Fruit fly (Drosophila melanogaster) whole organism, embryonic: ENCODE data around the gene CG43293.

Experiments
- Abd-B ChIP-seq: fragments of 200-800 bp; sonication (Bioruptor generic); optimal IDR thresholded peaks from 2 replicates; lab custom pipeline; 2018; ENCODE audit warnings: missing biosample characterization, mild to moderate bottlenecking, missing genetic modification characterization, moderate library complexity
- Adf1 ChIP-seq: fragments of 200-800 bp; sonication (Bioruptor generic); IDR thresholded peaks from 2 replicates; pipeline ENCODE4 v1.3.6; 2022; ENCODE audit warnings: missing biosample characterization, missing genetic modification characterization
- Aef1 ChIP-seq: fragments of 200-800 bp; sonication (Bioruptor generic); IDR thresholded peaks from 3 replicates; pipeline ENCODE4 v1.3.6; 2022; ENCODE audit warnings: missing biosample characterization, missing genetic modification characterization
- Bgb ChIP-seq: fragments of 200-800 bp; sonication (Bioruptor generic); IDR thresholded peaks from 2 replicates; pipeline ENCODE4 v1.3.6; 2022; ENCODE audit warnings: missing biosample characterization, missing genetic modification characterization; ENCODE audit not compliant: partially characterized antibody
- CG10366 ChIP-seq: fragments of 200-800 bp; sonication (Bioruptor generic); IDR thresholded peaks from 2 replicates; pipeline ENCODE4 v1.3.6; 2022; ENCODE audit warnings: missing biosample characterization, missing genetic modification characterization
- CG10431 ChIP-seq: fragments of 200-800 bp; sonication (Bioruptor generic); optimal IDR thresholded peaks from 3 replicates; lab custom pipeline; 2018; ENCODE audit warnings: missing biosample characterization, mild to moderate bottlenecking, missing genetic modification characterization
- CG10565 ChIP-seq: fragments of 200-800 bp; sonication (Bioruptor generic); optimal IDR thresholded peaks from 3 replicates; lab custom pipeline; 2016; ENCODE audit warnings: missing biosample characterization, mild to moderate bottlenecking, missing genetic modification characterization
- CG12104 ChIP-seq: fragments of 200-800 bp; sonication (Bioruptor generic); optimal IDR thresholded peaks from 3 replicates; lab custom pipeline; 2016; ENCODE audit warnings: missing biosample characterization, missing genetic modification characterization
- CG12155 ChIP-seq: fragments of 200-800 bp; sonication (Bioruptor generic); optimal IDR thresholded peaks from 3 replicates; lab custom pipeline; 2016; ENCODE audit warnings: missing biosample characterization, missing genetic modification characterization
- CG12942 ChIP-seq: fragments of 200-800 bp; sonication (Bioruptor generic); optimal IDR thresholded peaks from 3 replicates; lab custom pipeline; 2016; ENCODE audit warnings: missing biosample characterization, missing genetic modification characterization
- CG15011 ChIP-seq: fragments of 200-800 bp; sonication (Bioruptor generic); optimal IDR thresholded peaks from 3 replicates; lab custom pipeline; 2018; ENCODE audit warnings: missing biosample characterization, mild to moderate bottlenecking, missing genetic modification characterization
- CG16815 ChIP-seq: fragments of 200-800 bp; sonication (Bioruptor generic); optimal IDR thresholded peaks from 3 replicates; lab custom pipeline; 2017; ENCODE audit warnings: missing biosample characterization, mild to moderate bottlenecking, missing genetic modification characterization
- CG17328 ChIP-seq: fragments of 200-800 bp; sonication (Bioruptor generic); IDR thresholded peaks from 2 replicates; pipeline ENCODE4 v1.3.6; 2022; ENCODE audit warnings: missing biosample characterization, missing genetic modification characterization
- CG17568 ChIP-seq: fragments of 200-800 bp; sonication (Bioruptor generic); optimal IDR thresholded peaks from 2 replicates; lab custom pipeline; 2018; ENCODE audit warnings: missing biosample characterization, mild to moderate bottlenecking, missing genetic modification characterization, moderate library complexity
- CG17912 ChIP-seq: fragments of 200-800 bp; sonication (Bioruptor generic); optimal IDR thresholded peaks from 2 replicates; lab custom pipeline; 2018; ENCODE audit warnings: missing biosample characterization, mild to moderate bottlenecking, missing genetic modification characterization
- CG1832 ChIP-seq: fragments of 200-800 bp; sonication (Bioruptor generic); optimal IDR thresholded peaks from 2 replicates; lab custom pipeline; 2017; ENCODE audit warnings: missing biosample characterization, mild to moderate bottlenecking, missing genetic modification characterization, inconsistent platforms
- CG2712 ChIP-seq: fragments of 200-800 bp; optimal IDR thresholded peaks from 3 replicates; lab custom pipeline; 2019; ENCODE audit warnings: missing biosample characterization, mild to moderate bottlenecking, missing genetic modification characterization, moderate library complexity
- CG3163 ChIP-seq: fragments of 200-800 bp; sonication (Bioruptor generic); optimal IDR thresholded peaks from 3 replicates; lab custom pipeline; 2016; ENCODE audit warnings: missing biosample characterization, missing genetic modification characterization
- CG32532 ChIP-seq: fragments of 200-800 bp; sonication (Bioruptor generic); IDR thresholded peaks from 2 replicates; pipeline ENCODE4 v1.3.6; 2022; ENCODE audit warnings: missing biosample characterization, missing genetic modification characterization
- CG33557 ChIP-seq: fragments of 200-800 bp; sonication (Bioruptor generic); optimal IDR thresholded peaks from 2 replicates; lab custom pipeline; 2019; ENCODE audit warnings: missing biosample characterization, mild to moderate bottlenecking, missing genetic modification characterization, moderate library complexity
- CG34422 ChIP-seq: fragments of 200-800 bp; sonication (Bioruptor generic); IDR thresholded peaks from 3 replicates; pipeline ENCODE4 v1.3.6; 2022; ENCODE audit warnings: missing biosample characterization, missing genetic modification characterization
- CG4360 ChIP-seq: fragments of 200-800 bp; sonication (Bioruptor generic); IDR thresholded peaks from 2 replicates; pipeline ENCODE4 v1.3.6; 2022; ENCODE audit warnings: missing biosample characterization, missing genetic modification characterization
- CG7271 ChIP-seq: fragments of 200-800 bp; sonication (Bioruptor generic); optimal IDR thresholded peaks from 2 replicates; lab custom pipeline; 2018; ENCODE audit warnings: missing biosample characterization, mild to moderate bottlenecking, missing genetic modification characterization, moderate library complexity
- CrebB ChIP-seq: fragments of 200-800 bp; sonication (Bioruptor generic); optimal IDR thresholded peaks from 3 replicates; lab custom pipeline; 2018; ENCODE audit warnings: missing biosample characterization, mild to moderate bottlenecking, missing genetic modification characterization
- Dll ChIP-seq: fragments of 200-800 bp; sonication (Bioruptor generic); IDR thresholded peaks from 4 replicates; pipeline ENCODE4 v1.3.6; 2022; ENCODE audit warnings: missing biosample characterization, missing genetic modification characterization; ENCODE audit not compliant: partially characterized antibody
- HLHmδ ChIP-seq: fragments of 200-800 bp; sonication (Bioruptor generic); optimal IDR thresholded peaks from 2 replicates; lab custom pipeline; 2018; ENCODE audit warnings: missing biosample characterization, mild to moderate bottlenecking, missing genetic modification characterization, moderate library complexity
- MTF-1 ChIP-seq: fragments of 200-800 bp; sonication (Bioruptor generic); optimal IDR thresholded peaks from 2 replicates; lab custom pipeline; 2018; ENCODE audit warnings: missing biosample characterization, mild to moderate bottlenecking, missing genetic modification characterization, borderline replicate concordance
- Opbp ChIP-seq: fragments of 200-800 bp; sonication (Bioruptor generic); IDR thresholded peaks from 3 replicates; pipeline ENCODE4 v1.3.6; 2022; ENCODE audit warnings: missing biosample characterization, missing genetic modification characterization; ENCODE audit not compliant: partially characterized antibody
- Sin3A ChIP-seq: fragments of >200 bp; optimal IDR thresholded peaks from 2 replicates; lab custom pipeline; 2018
- amos ChIP-seq: fragments of 200-800 bp; sonication (Bioruptor generic); IDR thresholded peaks from 2 replicates; pipeline ENCODE4 v1.3.6; 2022; ENCODE audit warnings: missing biosample characterization, missing genetic modification characterization; ENCODE audit not compliant: partially characterized antibody
- aop ChIP-seq: fragments of 200-800 bp; sonication (Bioruptor generic); IDR thresholded peaks from 2 replicates; pipeline ENCODE4 v1.3.6; 2022; ENCODE audit warnings: missing biosample characterization, missing genetic modification characterization
- chm ChIP-seq: fragments of 200-800 bp; sonication (Bioruptor generic); IDR thresholded peaks from 2 replicates; pipeline ENCODE4 v1.3.6; 2022; ENCODE audit warnings: missing biosample characterization, missing genetic modification characterization
- ci ChIP-seq: fragments of 200-800 bp; sonication (Bioruptor generic); IDR thresholded peaks from 3 replicates; pipeline ENCODE4 v1.3.6; 2022; ENCODE audit warnings: missing biosample characterization, missing genetic modification characterization
- crol ChIP-seq: fragments of 200-800 bp; sonication (Bioruptor generic); IDR thresholded peaks from 2 replicates; pipeline ENCODE4 v1.3.6; 2022; ENCODE audit warnings: missing biosample characterization, missing genetic modification characterization
- dysf ChIP-seq: fragments of 200-800 bp; sonication (Bioruptor generic); IDR thresholded peaks from 3 replicates; pipeline ENCODE4 v1.3.6; 2022; ENCODE audit warnings: missing biosample characterization, missing genetic modification characterization
- eyg ChIP-seq: fragments of 200-800 bp; sonication (Bioruptor generic); optimal IDR thresholded peaks from 3 replicates; lab custom pipeline; 2016; ENCODE audit warnings: missing biosample characterization, missing genetic modification characterization
- fd64A ChIP-seq: fragments of 200-800 bp; sonication (Bioruptor generic); optimal IDR thresholded peaks from 3 replicates; lab custom pipeline; 2018; ENCODE audit warnings: missing biosample characterization, mild to moderate bottlenecking, missing genetic modification characterization
- her ChIP-seq: fragments of 200-800 bp; sonication (Bioruptor generic); optimal IDR thresholded peaks from 2 replicates; lab custom pipeline; 2016; ENCODE audit warnings: missing biosample characterization, missing genetic modification characterization
- hkb ChIP-seq, 2 experiments: fragments of 200-800 bp in 1 of 2; fragments of >200 bp in 1 of 2; sonication (Bioruptor generic) in 1 of 2; IDR thresholded peaks in 1 of 2; optimal IDR thresholded peaks in 1 of 2; 2 replicates each; pipeline versions ENCODE4 v1.3.6 to Lab custom; 2017 to 2022; ENCODE audit warnings: missing biosample characterization in 1 of 2, missing genetic modification characterization in 1 of 2
- jing ChIP-seq: fragments of 200-800 bp; sonication (Bioruptor generic); optimal IDR thresholded peaks from 2 replicates; lab custom pipeline; 2018; ENCODE audit warnings: missing biosample characterization, mild to moderate bottlenecking, missing genetic modification characterization
- mirr ChIP-seq: fragments of 200-800 bp; sonication (Bioruptor generic); optimal IDR thresholded peaks from 3 replicates; lab custom pipeline; 2018; ENCODE audit warnings: missing biosample characterization, mild to moderate bottlenecking, missing genetic modification characterization
- pan ChIP-seq, 4 experiments: fragments of >200 bp in 3 of 4; fragments of 200-800 bp in 1 of 4; sonication (Bioruptor generic) in 1 of 4; optimal IDR thresholded peaks in 3 of 4; IDR thresholded peaks in 1 of 4; 2 replicates each; pipeline versions ENCODE4 v1.3.6 to Lab custom; 2017 to 2022; ENCODE audit warnings: missing biosample characterization in 2 of 4, missing genetic modification characterization in 2 of 4, mixed read lengths in 1 of 4
- pfk ChIP-seq: fragments of 200-800 bp; sonication (Bioruptor generic); optimal IDR thresholded peaks from 2 replicates; lab custom pipeline; 2018; ENCODE audit warnings: missing biosample characterization, mild to moderate bottlenecking, missing genetic modification characterization, moderate library complexity
- pros ChIP-seq: fragments of 200-800 bp; sonication (Bioruptor generic); optimal IDR thresholded peaks from 3 replicates; lab custom pipeline; 2019; ENCODE audit warnings: missing biosample characterization, mild to moderate bottlenecking, missing genetic modification characterization, moderate library complexity
- rib ChIP-seq: fragments of 200-800 bp; sonication (Bioruptor generic); IDR thresholded peaks from 2 replicates; pipeline ENCODE4 v1.3.6; 2022; ENCODE audit warnings: missing biosample characterization, missing genetic modification characterization
- sens-2 ChIP-seq: fragments of 200-800 bp; sonication (Bioruptor generic); IDR thresholded peaks from 2 replicates; pipeline ENCODE4 v1.3.6; 2022; ENCODE audit warnings: missing biosample characterization, missing genetic modification characterization
- stwl ChIP-seq: fragments of 200-800 bp; sonication (Bioruptor generic); optimal IDR thresholded peaks from 3 replicates; lab custom pipeline; 2018; ENCODE audit warnings: missing biosample characterization, mild to moderate bottlenecking, missing genetic modification characterization, moderate library complexity
- sug ChIP-seq: fragments of 200-800 bp; optimal IDR thresholded peaks from 2 replicates; lab custom pipeline; 2019; ENCODE audit warnings: missing biosample characterization, mild to moderate bottlenecking, missing genetic modification characterization, moderate library complexity
- z ChIP-seq: fragments of 200-800 bp; sonication (Bioruptor generic); IDR thresholded peaks from 3 replicates; pipeline ENCODE4 v1.3.6; 2022; ENCODE audit warnings: missing biosample characterization, missing genetic modification characterization

Gene CG43293

DNA sequence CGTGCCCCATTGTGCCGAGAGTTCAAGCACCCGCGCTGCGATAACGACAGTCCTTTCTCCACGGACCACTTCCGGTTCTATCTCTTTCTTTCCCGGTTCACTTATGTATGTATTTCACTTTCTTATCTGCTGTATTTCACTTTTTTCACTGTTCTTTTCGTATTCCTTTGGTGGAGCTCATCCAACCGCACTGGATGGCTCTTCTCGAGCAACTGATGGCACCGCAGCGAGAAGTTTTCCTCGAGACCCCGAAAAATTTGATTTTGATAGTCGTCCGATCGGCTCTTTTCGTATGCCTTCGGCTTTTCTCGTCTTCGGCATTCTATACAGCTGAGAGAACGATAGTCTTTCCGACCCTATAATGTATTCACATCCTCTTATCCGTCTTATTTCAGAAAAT, 32.8 kb downstream of the CG43293 start, which contains the start of gene LanA:
Gene LanA (minus strand): TSS at position 217 of the 400 bp plus-strand sequence.
- TF ChIP-seq Adf1 (GFP tag; lab: Robert Waterston, UW) (no peak; the same call in 1 of the 2 replicates), Bgb (GFP tag; lab: Robert Waterston, UW) (peak; percentile 44; the same call in 1 of the 2 replicates), CG12104 (GFP tag; lab: Kevin White, UChicago) (no peak), CG17912 (GFP tag; lab: Kevin White, UChicago) (peak; percentile 16), CG10366 (GFP tag; lab: Robert Waterston, UW) (no peak), HLHmδ (GFP tag; lab: Kevin White, UChicago) (peak; percentile 75), eyg (GFP tag; lab: Kevin White, UChicago) (peak; percentile 17), mirr (GFP tag; lab: Kevin White, UChicago) (peak; percentile 2), CG10431 (GFP tag; lab: Kevin White, UChicago) (peak; percentile 41), CG16815 (GFP tag; lab: Kevin White, UChicago) (no peak), chm (GFP tag; lab: Robert Waterston, UW) (peak; percentile 82), CG10565 (no peak), CG7271 (tag; lab: Kevin White, UChicago) (peak; percentile 31), CG4360 (peak; percentile 15; the same call in 1 of the 2 replicates), Abd-B (GFP tag; lab: Kevin White, UChicago) (no peak), Sin3A (lab: Kevin White, UChicago) (no peak), pan (optimal IDR thresholded peaks at IDR 0.05; lab: Kevin White, UChicago) (no peak), pan (GFP tag; optimal IDR thresholded peaks at IDR 0.05 in 1 of 2, IDR thresholded peaks at IDR 0.05 in 1 of 2) (peak in 1 of 2 experiments; percentile 11), sug (peak; percentile 26), stwl (tag; lab: Kevin White, UChicago) (peak; percentile 7), CG12155 (peak; percentile 28), crol (GFP tag; lab: Robert Waterston, UW) (0 out of 2 replicates have a peak, but pooled peaks have one; percentile 24), MTF-1 (peak; percentile 59), CG33557 (GFP tag; lab: Kevin White, UChicago) (peak; percentile 12), CrebB (tag; lab: Kevin White, UChicago) (no peak), Aef1 (GFP tag; lab: Robert Waterston, UW) (no peak), her (peak; percentile 45), amos (GFP tag; lab: Robert Waterston, UW) (peak; percentile 23; the same call in 1 of the 2 replicates), z (GFP tag; lab: Robert Waterston, UW) (peak; percentile 28; the same call in 1 of the 3 replicates), sens-2 (GFP tag; lab: Robert Waterston, UW) (0 out of 2 replicates have a peak, but pooled peaks have one; percentile 31), CG17328 (GFP tag; lab: Robert Waterston, UW) (peak; percentile 16; the same call in 1 of the 2 replicates), CG1832 (GFP tag; lab: Kevin White, UChicago) (peak; percentile 15), dysf (GFP tag; lab: Robert Waterston, UW) (no peak), hkb (optimal IDR thresholded peaks at IDR 0.05; lab: Kevin White, UChicago) (no peak), hkb (GFP tag; IDR thresholded peaks at IDR 0.05; lab: Robert Waterston, UW) (peak; percentile 11; the same call in 1 of the 2 replicates), aop (GFP tag; lab: Robert Waterston, UW) (peak; percentile 76; the same call in 1 of the 2 replicates), pros (peak; percentile 44), fd64A (GFP tag; lab: Kevin White, UChicago) (peak; percentile 21), CG3163 (peak; percentile 27), CG32532 (GFP tag; lab: Robert Waterston, UW) (peak; percentile 27; the same call in 1 of the 2 replicates), CG34422 (peak; percentile 67), rib (GFP tag; lab: Robert Waterston, UW) (0 out of 2 replicates have a peak, but pooled peaks have one; percentile 15), CG12942 (no peak), CG15011 (GFP tag; lab: Kevin White, UChicago) (no peak), Opbp (GFP tag; lab: Robert Waterston, UW) (0 out of 3 replicates have a peak, but pooled peaks have one; percentile 28), CG17568 (GFP tag; lab: Kevin White, UChicago) (peak; percentile 44), CG2712 (tag; lab: Kevin White, UChicago) (peak; percentile 20), pfk (peak; percentile 76), jing (no peak), ci (GFP tag; lab: Robert Waterston, UW) (peak; percentile 49; the same call in 2 of the 3 replicates), Dll (no peak)
